Worm (Caenorhabditis elegans): ENCODE measurements around the gene ZK1067.3.

- TF ChIP-seq zag-1 (tag; optimal IDR thresholded peaks at IDR 0.05) (no peak), xbp-1 (tag; optimal IDR thresholded peaks at IDR 0.05) (no peak), unc-98 (GFP tag; IDR thresholded peaks at IDR 0.05) (no peak), nhr-28 (tag; optimal IDR thresholded peaks at IDR 0.05) (no peak), blmp-1 (tag; optimal IDR thresholded peaks at IDR 0.05) (no peak), jun-1 (tag; optimal IDR thresholded peaks at IDR 0.05) (no peak), ztf-4 (tag; optimal IDR thresholded peaks at IDR 0.05) (no peak), rnt-1 (tag; optimal IDR thresholded peaks at IDR 0.05) (peak; percentile 20), lin-13 (GFP tag; optimal IDR thresholded peaks at IDR 0.05) (no peak), pqm-1 (tag; optimal IDR thresholded peaks at IDR 0.05) (no peak), ceh-63 (GFP tag; optimal IDR thresholded peaks at IDR 0.05) (no peak), lsy-2 (tag; optimal IDR thresholded peaks at IDR 0.05) (no peak)
Measured at ce11 chrII:9211684-9212083, 11.4 kb upstream of the ZK1067.3 start.

All from whole organism, L1 larva.